Fruit fly (Drosophila melanogaster) whole organism, embryonic: Measurements from ENCODE around the gene kdn.
A peak's percentile ranks its signal among the peaks of the same experiment; 100 is the strongest.

ENCODE experiments used
- Asciz ChIP-seq: fragments of 200-800 bp; sonication (Bioruptor generic); optimal IDR thresholded peaks from 2 replicates; lab custom pipeline; 2017; ENCODE audit warnings: missing biosample characterization, mild to moderate bottlenecking, missing genetic modification characterization, missing genetic modification reagents
- Awh ChIP-seq: fragments of 200-800 bp; sonication (Bioruptor generic); IDR thresholded peaks from 2 replicates; pipeline ENCODE4, ENCODE4 v1.3.6; 2022; ENCODE audit warnings: missing biosample characterization, missing genetic modification characterization
- BtbVII ChIP-seq: fragments of 200-800 bp; sonication (Bioruptor generic); optimal IDR thresholded peaks from 3 replicates; lab custom pipeline; 2017; ENCODE audit warnings: missing biosample characterization, mild to moderate bottlenecking, missing genetic modification characterization
- CG10274 ChIP-seq: fragments of 200-800 bp; sonication (Bioruptor generic); optimal IDR thresholded peaks from 3 replicates; lab custom pipeline; 2017; ENCODE audit warnings: missing biosample characterization, mild to moderate bottlenecking, missing genetic modification characterization
- CG10654 ChIP-seq: fragments of 200-800 bp; sonication (Bioruptor generic); optimal IDR thresholded peaks from 2 replicates; lab custom pipeline; 2016; ENCODE audit warnings: missing biosample characterization, missing genetic modification characterization
- CG10979 ChIP-seq: fragments of 200-800 bp; sonication (Bioruptor generic); optimal IDR thresholded peaks from 2 replicates; lab custom pipeline; 2018; ENCODE audit warnings: missing biosample characterization, mild to moderate bottlenecking, missing genetic modification characterization, moderate library complexity
- CG11723 ChIP-seq: fragments of 200-800 bp; sonication (Bioruptor generic); optimal IDR thresholded peaks from 2 replicates; lab custom pipeline; 2017; ENCODE audit warnings: missing biosample characterization, mild to moderate bottlenecking, missing genetic modification characterization
- CG12104 ChIP-seq: fragments of 200-800 bp; sonication (Bioruptor generic); optimal IDR thresholded peaks from 3 replicates; lab custom pipeline; 2016; ENCODE audit warnings: missing biosample characterization, missing genetic modification characterization
- CG12744 ChIP-seq: fragments of 200-800 bp; sonication (Bioruptor generic); optimal IDR thresholded peaks from 2 replicates; lab custom pipeline; 2016; ENCODE audit warnings: missing biosample characterization, missing genetic modification characterization
- CG14667 ChIP-seq: fragments of 200-800 bp; sonication (Bioruptor generic); IDR thresholded peaks from 2 replicates; pipeline ENCODE4 v1.3.6; 2022; ENCODE audit warnings: missing biosample characterization, missing genetic modification characterization
- CG1602 ChIP-seq: fragments of 200-800 bp; sonication (Bioruptor generic); optimal IDR thresholded peaks from 3 replicates; lab custom pipeline; 2016; ENCODE audit warnings: missing biosample characterization, missing genetic modification characterization
- CG16815 ChIP-seq: fragments of 200-800 bp; sonication (Bioruptor generic); optimal IDR thresholded peaks from 3 replicates; lab custom pipeline; 2017; ENCODE audit warnings: missing biosample characterization, mild to moderate bottlenecking, missing genetic modification characterization
- CG17568 ChIP-seq: fragments of 200-800 bp; sonication (Bioruptor generic); optimal IDR thresholded peaks from 2 replicates; lab custom pipeline; 2018; ENCODE audit warnings: missing biosample characterization, mild to moderate bottlenecking, missing genetic modification characterization, moderate library complexity
- CG18262 ChIP-seq: fragments of 200-800 bp; optimal IDR thresholded peaks from 3 replicates; lab custom pipeline; 2019; ENCODE audit warnings: missing biosample characterization, mild to moderate bottlenecking, missing genetic modification characterization, moderate library complexity
- CG1832 ChIP-seq: fragments of 200-800 bp; sonication (Bioruptor generic); optimal IDR thresholded peaks from 2 replicates; lab custom pipeline; 2017; ENCODE audit warnings: missing biosample characterization, mild to moderate bottlenecking, missing genetic modification characterization, inconsistent platforms
- CG18619 ChIP-seq: fragments of 200-800 bp; sonication (Bioruptor generic); optimal IDR thresholded peaks from 3 replicates; lab custom pipeline; 2017; ENCODE audit warnings: missing biosample characterization, mild to moderate bottlenecking, missing genetic modification characterization
- CG18764 ChIP-seq: fragments of 200-800 bp; sonication (Bioruptor generic); optimal IDR thresholded peaks from 3 replicates; lab custom pipeline; 2016; ENCODE audit warnings: missing biosample characterization, missing genetic modification characterization
- CG2199 ChIP-seq: fragments of 200-800 bp; sonication (Bioruptor generic); IDR thresholded peaks from 3 replicates; pipeline ENCODE4 v1.3.6; 2022; ENCODE audit warnings: missing biosample characterization, missing genetic modification characterization
- CG31365 ChIP-seq: fragments of 200-800 bp; sonication (Bioruptor generic); optimal IDR thresholded peaks from 2 replicates; lab custom pipeline; 2018; ENCODE audit warnings: missing biosample characterization, mild to moderate bottlenecking, missing genetic modification characterization
- CG33557 ChIP-seq: fragments of 200-800 bp; sonication (Bioruptor generic); optimal IDR thresholded peaks from 2 replicates; lab custom pipeline; 2019; ENCODE audit warnings: missing biosample characterization, mild to moderate bottlenecking, missing genetic modification characterization, moderate library complexity
- CG3726 ChIP-seq: fragments of 200-800 bp; sonication (Bioruptor generic); IDR thresholded peaks from 3 replicates; pipeline ENCODE4, ENCODE4 v1.3.6; 2022; ENCODE audit warnings: missing biosample characterization, missing genetic modification characterization
- CG4282 ChIP-seq: fragments of 200-800 bp; sonication (Bioruptor generic); optimal IDR thresholded peaks from 2 replicates; lab custom pipeline; 2016; ENCODE audit warnings: missing biosample characterization, missing genetic modification characterization
- CG4328 ChIP-seq: fragments of 200-800 bp; sonication (Bioruptor generic); optimal IDR thresholded peaks from 3 replicates; lab custom pipeline; 2017; ENCODE audit warnings: missing biosample characterization, missing genetic modification reagents, missing genetic modification characterization
- CG6689 ChIP-seq: fragments of 200-800 bp; sonication (Bioruptor generic); IDR thresholded peaks from 2 replicates; pipeline ENCODE4 v1.3.6; 2022; ENCODE audit warnings: missing biosample characterization, missing genetic modification characterization
- CG7556 ChIP-seq: fragments of 200-800 bp; sonication (Bioruptor generic); optimal IDR thresholded peaks from 2 replicates; lab custom pipeline; 2017; ENCODE audit warnings: missing biosample characterization, mild to moderate bottlenecking, missing genetic modification characterization
- CG7745 ChIP-seq: fragments of 200-800 bp; sonication (Bioruptor generic); optimal IDR thresholded peaks from 2 replicates; lab custom pipeline; 2018; ENCODE audit warnings: missing biosample characterization, mild to moderate bottlenecking, missing genetic modification characterization, moderate library complexity
- CG7987 ChIP-seq: fragments of 200-800 bp; sonication (Bioruptor generic); optimal IDR thresholded peaks from 2 replicates; lab custom pipeline; 2018; ENCODE audit warnings: missing biosample characterization, mild to moderate bottlenecking, missing genetic modification characterization, moderate library complexity
- CG8388 ChIP-seq: fragments of 200-800 bp; sonication (Bioruptor generic); optimal IDR thresholded peaks from 2 replicates; lab custom pipeline; 2019; ENCODE audit warnings: missing biosample characterization, mild to moderate bottlenecking, missing genetic modification characterization, moderate library complexity
- Chrac-16 ChIP-seq: fragments of 200-800 bp; sonication (Bioruptor generic); optimal IDR thresholded peaks from 3 replicates; lab custom pipeline; 2016; ENCODE audit warnings: missing biosample characterization, missing genetic modification characterization
- Dek ChIP-seq: fragments of 200-800 bp; sonication (Bioruptor generic); optimal IDR thresholded peaks from 3 replicates; lab custom pipeline; 2019; ENCODE audit warnings: missing biosample characterization, mild to moderate bottlenecking, missing genetic modification characterization, moderate library complexity
- Doc2 ChIP-seq: fragments of 200-800 bp; sonication (Bioruptor generic); IDR thresholded peaks from 2 replicates; pipeline ENCODE4 v1.3.6; 2022; ENCODE audit warnings: missing biosample characterization, missing genetic modification characterization
- Fer1 ChIP-seq: fragments of 200-800 bp; sonication (Bioruptor generic); optimal IDR thresholded peaks from 2 replicates; lab custom pipeline; 2017; ENCODE audit warnings: missing biosample characterization, mild to moderate bottlenecking, missing genetic modification characterization
- Hand ChIP-seq: fragments of 200-800 bp; sonication (Bioruptor generic); optimal IDR thresholded peaks from 2 replicates; lab custom pipeline; 2017; ENCODE audit warnings: mild to moderate bottlenecking, missing biosample characterization, missing genetic modification reagents, missing genetic modification characterization
- NC2β ChIP-seq: fragments of 200-800 bp; sonication (Bioruptor generic); optimal IDR thresholded peaks from 2 replicates; lab custom pipeline; 2016; ENCODE audit warnings: missing biosample characterization, missing genetic modification characterization
- Optix ChIP-seq: fragments of 200-800 bp; sonication (Bioruptor generic); IDR thresholded peaks from 3 replicates; pipeline ENCODE4 v1.3.6; 2022; ENCODE audit warnings: missing biosample characterization, missing genetic modification characterization
- Ravus ChIP-seq: fragments of 200-800 bp; sonication (Bioruptor generic); IDR thresholded peaks from 2 replicates; pipeline ENCODE4 v1.3.6; 2022; ENCODE audit warnings: missing biosample characterization, missing genetic modification characterization
- TFAM ChIP-seq: fragments of 200-800 bp; sonication (Bioruptor generic); optimal IDR thresholded peaks from 2 replicates; lab custom pipeline; 2017; ENCODE audit warnings: missing biosample characterization, missing genetic modification characterization, inconsistent platforms
- Vsx1 ChIP-seq: fragments of 200-800 bp; sonication (Bioruptor generic); optimal IDR thresholded peaks from 2 replicates; lab custom pipeline; 2017; ENCODE audit warnings: missing biosample characterization, mild to moderate bottlenecking, missing genetic modification characterization, missing genetic modification reagents
- Xbp1 ChIP-seq: fragments of 200-800 bp; sonication (Bioruptor generic); optimal IDR thresholded peaks from 3 replicates; lab custom pipeline; 2016; ENCODE audit warnings: missing biosample characterization, mild to moderate bottlenecking, missing genetic modification characterization
- ab ChIP-seq: fragments of 200-800 bp; sonication (Bioruptor generic); optimal IDR thresholded peaks from 2 replicates; lab custom pipeline; 2016; ENCODE audit warnings: missing biosample characterization, missing genetic modification characterization
- bigmax ChIP-seq: fragments of 200-800 bp; sonication (Bioruptor generic); optimal IDR thresholded peaks from 2 replicates; lab custom pipeline; 2018; ENCODE audit warnings: missing biosample characterization, mild to moderate bottlenecking, missing genetic modification characterization
- bsh ChIP-seq, 2 experiments: fragments of 200-800 bp; sonication (Bioruptor generic); optimal IDR thresholded peaks; 2 replicates each; lab custom pipeline; 2017 to 2018; ENCODE audit warnings: mild to moderate bottlenecking in 2 of 2, missing biosample characterization in 2 of 2, missing genetic modification characterization in 2 of 2, moderate library complexity in 1 of 2
- btn ChIP-seq: fragments of 200-800 bp; sonication (Bioruptor generic); optimal IDR thresholded peaks from 2 replicates; lab custom pipeline; 2016; ENCODE audit warnings: missing biosample characterization, missing genetic modification characterization
- da ChIP-seq: fragments of 200-800 bp; sonication (Bioruptor generic); optimal IDR thresholded peaks from 2 replicates; lab custom pipeline; 2016; ENCODE audit warnings: missing biosample characterization, missing genetic modification characterization
- danr ChIP-seq: fragments of 200-800 bp; sonication (Bioruptor generic); IDR thresholded peaks from 2 replicates; pipeline ENCODE4 v1.3.6; 2022; ENCODE audit warnings: missing biosample characterization, missing genetic modification characterization
- lola ChIP-seq, 3 experiments: fragments of >200 bp in 2 of 3; fragments of 200-800 bp in 1 of 3; sonication (Bioruptor generic) in 1 of 3; optimal IDR thresholded peaks; 2 replicates each; lab custom pipeline; 2017 to 2019; ENCODE audit warnings: missing biosample characterization in 3 of 3, missing genetic modification characterization in 3 of 3, mild to moderate bottlenecking in 1 of 3, moderate library complexity in 1 of 3
- pnt ChIP-seq: fragments of 200-800 bp; sonication (Bioruptor generic); optimal IDR thresholded peaks from 3 replicates; lab custom pipeline; 2016; ENCODE audit warnings: missing biosample characterization, missing genetic modification characterization
- seq ChIP-seq: fragments of 200-800 bp; sonication (Bioruptor generic); IDR thresholded peaks from 2 replicates; pipeline ENCODE4 v1.3.6; 2022; ENCODE audit warnings: missing biosample characterization, missing genetic modification characterization
- tio ChIP-seq: fragments of 200-800 bp; sonication (Bioruptor generic); optimal IDR thresholded peaks from 2 replicates; lab custom pipeline; 2017; ENCODE audit warnings: missing biosample characterization, missing genetic modification characterization, inconsistent platforms
- trh ChIP-seq: fragments of 200-800 bp; sonication (Bioruptor generic); optimal IDR thresholded peaks from 2 replicates; lab custom pipeline; 2016; ENCODE audit warnings: missing biosample characterization, missing genetic modification characterization
- yki ChIP-seq: fragments of >200 bp; optimal IDR thresholded peaks from 3 replicates; lab custom pipeline; 2018

kdn gene

dm6 chrX:6340593-6341068 lies 9.8 kb upstream of the kdn start (continued):
- TF ChIP-seq CG7987 (GFP tag; lab: Kevin White, UChicago): no peak
- peak; percentile 73 for TF ChIP-seq tio
- no peak for TF ChIP-seq CG4282
- TF ChIP-seq lola (GFP tag; optimal IDR thresholded peaks at IDR 0.05; lab: Kevin White, UChicago): peak in 1 of 3 experiments; percentile 70
- no peak for TF ChIP-seq pnt (GFP tag; lab: Kevin White, UChicago)
- TF ChIP-seq CG17568 (GFP tag; lab: Kevin White, UChicago): peak; percentile 75
- peak; percentile 73 for TF ChIP-seq CG6689
- peak; percentile 52 for TF ChIP-seq CG10274 (GFP tag; lab: Kevin White, UChicago)
- no peak for TF ChIP-seq Doc2 (GFP tag; lab: Robert Waterston, UW)
- TF ChIP-seq Optix (GFP tag; lab: Robert Waterston, UW): no peak
- TF ChIP-seq CG18764 (GFP tag; lab: Kevin White, UChicago): peak; percentile 38
- no peak for TF ChIP-seq NC2β (GFP tag; lab: Kevin White, UChicago)
- no peak for TF ChIP-seq trh
- peak; percentile 79 for TF ChIP-seq CG11723 (GFP tag; lab: Kevin White, UChicago)
- no peak for TF ChIP-seq CG2199 (GFP tag; lab: Robert Waterston, UW)
- peak; percentile 70 for TF ChIP-seq CG12104 (GFP tag; lab: Kevin White, UChicago)
- TF ChIP-seq Awh: no peak
- peak; percentile 28 for TF ChIP-seq btn
- no peak for TF ChIP-seq CG3726 (GFP tag; lab: Robert Waterston, UW)
- no peak for TF ChIP-seq CG12744
- TF ChIP-seq Xbp1 (GFP tag; lab: Kevin White, UChicago): peak; percentile 56
- peak; percentile 48 for TF ChIP-seq Chrac-16 (GFP tag; lab: Kevin White, UChicago)
- peak; percentile 67 for TF ChIP-seq Dek (tag; lab: Kevin White, UChicago)
- TF ChIP-seq Fer1 (GFP tag; lab: Kevin White, UChicago): peak; percentile 86
- TF ChIP-seq CG16815 (GFP tag; lab: Kevin White, UChicago): peak; percentile 43
- TF ChIP-seq ab (GFP tag; lab: Kevin White, UChicago): no peak
- 0 out of 2 replicates have a peak, but pooled peaks have one; percentile 27 for TF ChIP-seq CG14667 (GFP tag; lab: Robert Waterston, UW)
- TF ChIP-seq CG1602 (GFP tag; lab: Kevin White, UChicago): peak; percentile 15
- peak; percentile 83 for TF ChIP-seq Hand
- peak; percentile 83 for TF ChIP-seq CG10979
- TF ChIP-seq bigmax (GFP tag; lab: Kevin White, UChicago): no peak
- TF ChIP-seq danr (GFP tag; lab: Robert Waterston, UW): no peak
- TF ChIP-seq da (GFP tag; lab: Kevin White, UChicago): no peak
- peak; percentile 6 for TF ChIP-seq CG33557
- peak; percentile 61 for TF ChIP-seq CG8388 (GFP tag; lab: Kevin White, UChicago)
- peak; percentile 82 for TF ChIP-seq CG18262 (tag; lab: Kevin White, UChicago)
- TF ChIP-seq Vsx1 (GFP tag; lab: Kevin White, UChicago): peak; percentile 61
- TF ChIP-seq CG7556: peak; percentile 88
- TF ChIP-seq CG4328: peak; percentile 82
- no peak for TF ChIP-seq Ravus (GFP tag; lab: Robert Waterston, UW)
- TF ChIP-seq Asciz (GFP tag; lab: Kevin White, UChicago): peak; percentile 70
- TF ChIP-seq bsh (GFP tag; optimal IDR thresholded peaks at IDR 0.05; lab: Kevin White, UChicago): peak; percentile 62 to 86
- peak; percentile 87 for TF ChIP-seq CG18619 (GFP tag; lab: Kevin White, UChicago)
- no peak for TF ChIP-seq yki (lab: Kevin White, UChicago)
- TF ChIP-seq CG1832 (GFP tag; lab: Kevin White, UChicago): no peak
- peak; percentile 83 for TF ChIP-seq BtbVII (GFP tag; lab: Kevin White, UChicago)
- no peak for TF ChIP-seq CG7745 (tag; lab: Kevin White, UChicago)
- TF ChIP-seq CG31365 (tag; lab: Kevin White, UChicago): peak; percentile 10
- no peak for TF ChIP-seq TFAM (GFP tag; lab: Kevin White, UChicago)
- TF ChIP-seq seq (GFP tag; lab: Robert Waterston, UW): peak; percentile 56; the same call in 1 of the 2 replicates
- peak; percentile 57 for TF ChIP-seq CG10654 (GFP tag; lab: Kevin White, UChicago)
